Worm (Caenorhabditis elegans) whole organism, mixed stage, embryonic: Measurements from ENCODE around the gene T19D2.3.

Source experiments
- ces-1 ChIP-seq: fragments of 150-350 bp; optimal IDR thresholded peaks from 2 replicates; lab custom pipeline; 2014; ENCODE audit warnings: missing biosample characterization, missing genetic modification reagents, missing genetic modification characterization
- tbx-8 ChIP-seq: fragments of 200-800 bp; sonication (Bioruptor generic); optimal IDR thresholded peaks from 2 replicates; lab custom pipeline; 2018; ENCODE audit warnings: mild to moderate bottlenecking, missing genetic modification characterization, moderate library complexity, missing compliant biosample characterization

T19D2.3 gene

ce11 chrX:3988575-3988974 is 49.5 kb downstream of the T19D2.3 start:
- TF ChIP-seq ces-1 (GFP tag; lab: Kevin White, UChicago) (peak; percentile 74), tbx-8 (no peak)
